Comparison of ENCODE assay signal across 3 worm cellular contexts in genomic region chrIII:7716550-7716949, ce11.
TF ChIP-seq lines count a peak whose summit lies in the region.

No protein-coding gene starts in this region.

TF ChIP-seq in whole organism, L4 larva, 104 proteins besides CTCF, POLR2A, EP300 and RAD21:
- TF ChIP-seq daf-16 (GFP tag; optimal IDR thresholded peaks at IDR 0.05; lab: Kevin White, UChicago) (no peak), daf-16 (tag; optimal IDR thresholded peaks at IDR 0.05; lab: Kevin White, UChicago) (no peak), egl-27 (tag; optimal IDR thresholded peaks at IDR 0.05; lab: Kevin White, UChicago) (no peak), set-16 (GFP tag; IDR thresholded peaks at IDR 0.05; lab: Robert Waterston, UW) (peak; percentile 44; the same call in 1 of the 2 replicates), tag-97 (GFP tag; IDR thresholded peaks at IDR 0.05; lab: Robert Waterston, UW) (no peak), duxl-1 (tag; optimal IDR thresholded peaks at IDR 0.05; lab: Kevin White, UChicago; ENCODE audit: poor library complexity) (no peak), egl-43 (GFP tag; IDR thresholded peaks at IDR 0.05; lab: Robert Waterston, UW) (no peak), nhr-28 (tag; optimal IDR thresholded peaks at IDR 0.05; lab: Kevin White, UChicago) (no peak), hmg-1.1 (GFP tag; IDR thresholded peaks at IDR 0.05; lab: Robert Waterston, UW) (0 out of 2 replicates have a peak, but pooled peaks have one; percentile 10), aha-1 (tag; lab: Kevin White, UChicago) (no peak)

TF ChIP-seq in whole organism, mixed stage, embryonic, 35 proteins besides CTCF, POLR2A, EP300 and RAD21:
- TF ChIP-seq nhr-2 (tag; optimal IDR thresholded peaks at IDR 0.05; lab: Kevin White, UChicago): peak; percentile 75
- no peak for TF ChIP-seq lin-32 (GFP tag; optimal IDR thresholded peaks at IDR 0.05; lab: Kevin White, UChicago)
- peak; percentile 66 for TF ChIP-seq hlh-1 (tag; optimal IDR thresholded peaks at IDR 0.05; lab: Kevin White, UChicago)

TF ChIP-seq in whole organism, young adult, 124 proteins besides CTCF, POLR2A, EP300 and RAD21:
- TF ChIP-seq mcd-1 (GFP tag; IDR thresholded peaks at IDR 0.05; lab: Robert Waterston, UW) (no peak), hmg-1.2 (GFP tag; IDR thresholded peaks at IDR 0.05; lab: Robert Waterston, UW) (0 out of 2 replicates have a peak, but pooled peaks have one; percentile 14), madf-8 (GFP tag; conservative IDR thresholded peaks at IDR 0.05; lab: Robert Waterston, UW) (no peak)
TF ChIP-seq in whole organism, young adult: peak in this region for 1.
